Worm (Caenorhabditis elegans): ENCODE results near the gene wrt-2.

DNA sequence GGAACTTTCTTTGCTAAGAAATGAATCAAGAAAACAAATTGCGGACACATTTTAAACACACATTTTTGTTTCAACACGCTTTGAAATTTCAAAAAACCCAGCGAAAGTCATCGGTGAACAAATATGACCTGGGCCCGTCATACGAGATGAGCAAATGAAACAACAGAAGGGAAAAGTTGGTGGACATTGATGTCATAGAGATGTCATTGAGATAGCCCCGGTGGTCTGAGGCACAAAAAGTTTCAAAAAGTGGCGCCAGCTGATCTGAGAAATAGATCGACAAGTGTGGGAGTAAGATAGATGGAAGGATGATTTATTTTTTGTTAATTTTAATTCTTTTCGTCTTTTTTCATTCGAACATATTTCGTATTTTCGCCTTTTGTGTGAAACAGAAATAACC lies 45.5 kb downstream of the wrt-2 start:
- TF ChIP-seq flt-1 (GFP tag; IDR thresholded peaks at IDR 0.05) = no peak
- no peak for TF ChIP-seq ztf-23 (GFP tag; IDR thresholded peaks at IDR 0.05)
- TF ChIP-seq klf-2 (GFP tag; conservative IDR thresholded peaks at IDR 0.05) = no peak
